Fruit fly (Drosophila melanogaster): ENCODE measurements around the gene His4r.

His4r gene

dm6 chr3R:14576692-14577646, 48.6 kb upstream of the His4r start, which contains the start of gene stumps (continued):
- TF ChIP-seq BEAF-32 (GFP tag; optimal IDR thresholded peaks at IDR 0.05) (no peak), CG11093 (GFP tag; IDR thresholded peaks at IDR 0.05) (no peak), CG6175 (GFP tag; IDR thresholded peaks at IDR 0.05) (no peak), CG7556 (GFP tag; optimal IDR thresholded peaks at IDR 0.05) (no peak), CG3163 (GFP tag; optimal IDR thresholded peaks at IDR 0.05) (peak; percentile 94), Poxn (GFP tag; IDR thresholded peaks at IDR 0.05) (no peak), CG8388 (GFP tag; optimal IDR thresholded peaks at IDR 0.05) (no peak), ro (GFP tag; IDR thresholded peaks at IDR 0.05) (no peak), hkb (optimal IDR thresholded peaks at IDR 0.05) (no peak), hkb (GFP tag; IDR thresholded peaks at IDR 0.05) (peak; percentile 28; the same call in 1 of the 2 replicates), fd102C (GFP tag; optimal IDR thresholded peaks at IDR 0.05) (no peak), CG7271 (tag; optimal IDR thresholded peaks at IDR 0.05) (no peak), CG7963 (GFP tag; IDR thresholded peaks at IDR 0.05; ENCODE audit: partially characterized antibody) (no peak), ash1 (GFP tag; optimal IDR thresholded peaks at IDR 0.05) (no peak), Awh (GFP tag; IDR thresholded peaks at IDR 0.05) (no peak), Deaf1 (tag; optimal IDR thresholded peaks at IDR 0.05) (peak; percentile 84), D19B (GFP tag; optimal IDR thresholded peaks at IDR 0.05) (no peak), zfh2 (GFP tag; optimal IDR thresholded peaks at IDR 0.05) (no peak), CG32532 (GFP tag; IDR thresholded peaks at IDR 0.05) (no peak), CG9215 (GFP tag; IDR thresholded peaks at IDR 0.05) (no peak), lilli (GFP tag; optimal IDR thresholded peaks at IDR 0.05) (no peak), br (optimal IDR thresholded peaks at IDR 0.05) (no peak), Dp (GFP tag; optimal IDR thresholded peaks at IDR 0.05) (peak; percentile 24), CG9876 (GFP tag; optimal IDR thresholded peaks at IDR 0.05) (no peak), CoRest (tag; optimal IDR thresholded peaks at IDR 0.05) (no peak), toy (GFP tag; IDR thresholded peaks at IDR 0.05) (no peak), org-1 (GFP tag; optimal IDR thresholded peaks at IDR 0.05) (no peak), Sin3A (optimal IDR thresholded peaks at IDR 0.05) (no peak), CG8478 (optimal IDR thresholded peaks at IDR 0.05) (no peak), CG30403 (GFP tag; optimal IDR thresholded peaks at IDR 0.05) (no peak), CG10321 (GFP tag; IDR thresholded peaks at IDR 0.05) (no peak), CG11723 (GFP tag; optimal IDR thresholded peaks at IDR 0.05) (no peak), Rx (GFP tag; IDR thresholded peaks at IDR 0.05) (no peak), croc (GFP tag; conservative IDR thresholded peaks at IDR 0.05) (no peak), Opbp (GFP tag; IDR thresholded peaks at IDR 0.05; ENCODE audit: partially characterized antibody) (0 out of 3 replicates have a peak, but pooled peaks have one; percentile 10), CG6654 (GFP tag; optimal IDR thresholded peaks at IDR 0.05) (no peak), kay (GFP tag; optimal IDR thresholded peaks at IDR 0.05) (no peak), scrt (GFP tag; optimal IDR thresholded peaks at IDR 0.05) (no peak), eve (GFP tag; optimal IDR thresholded peaks at IDR 0.05) (no peak), crp (GFP tag; optimal IDR thresholded peaks at IDR 0.05) (no peak), Sox100B (GFP tag; optimal IDR thresholded peaks at IDR 0.05) (peak; percentile 20), zen2 (GFP tag; IDR thresholded peaks at IDR 0.05; ENCODE audit: partially characterized antibody) (no peak), dysf (GFP tag; IDR thresholded peaks at IDR 0.05) (no peak), Mes4 (GFP tag; optimal IDR thresholded peaks at IDR 0.05) (no peak), HLH4C (GFP tag; IDR thresholded peaks at IDR 0.05; ENCODE audit: partially characterized antibody) (no peak), Asciz (GFP tag; optimal IDR thresholded peaks at IDR 0.05) (no peak), CG13624 (GFP tag; optimal IDR thresholded peaks at IDR 0.05) (no peak), CG32767 (GFP tag; IDR thresholded peaks at IDR 0.05) (0 out of 2 replicates have a peak, but pooled peaks have one; percentile 27), oc (tag; optimal IDR thresholded peaks at IDR 0.05) (no peak), CG2678 (tag; optimal IDR thresholded peaks at IDR 0.05) (no peak)
